Worm (Caenorhabditis elegans) whole organism, mixed stage, embryonic: ENCODE measurements around the gene dlc-3.
A peak's percentile ranks its signal among the peaks of the same experiment; 100 is the strongest.

Source experiments
- M03D4.4 ChIP-seq: sonication (generic microtip); optimal IDR thresholded peaks from 2 replicates; lab custom pipeline; 2017; ENCODE audit warnings: mild to moderate bottlenecking, missing genetic modification characterization, missing compliant biosample characterization
- bed-3 ChIP-seq: fragments of 200-800 bp; sonication (Bioruptor generic); optimal IDR thresholded peaks from 3 replicates; lab custom pipeline; 2018; ENCODE audit warnings: mild to moderate bottlenecking, missing genetic modification characterization, moderate library complexity, missing compliant biosample characterization
- blmp-1 ChIP-seq: fragments of 150-350 bp; optimal IDR thresholded peaks from 2 replicates; lab custom pipeline; 2014; ENCODE audit warnings: missing biosample characterization, missing genetic modification characterization
- ceh-39 ChIP-seq: fragments of 150-350 bp; optimal IDR thresholded peaks from 2 replicates; lab custom pipeline; 2014; ENCODE audit warnings: missing biosample characterization, missing genetic modification characterization
- ceh-43 ChIP-seq: fragments of 200-800 bp; sonication (Bioruptor generic); optimal IDR thresholded peaks from 2 replicates; lab custom pipeline; 2018; ENCODE audit warnings: mild to moderate bottlenecking, missing genetic modification characterization, moderate library complexity, missing compliant biosample characterization
- ceh-83 ChIP-seq: fragments of 200-800 bp; sonication (Bioruptor generic); optimal IDR thresholded peaks from 2 replicates; lab custom pipeline; 2018; ENCODE audit warnings: mild to moderate bottlenecking, missing genetic modification characterization, missing compliant biosample characterization
- ces-1 ChIP-seq: fragments of 150-350 bp; optimal IDR thresholded peaks from 2 replicates; lab custom pipeline; 2014; ENCODE audit warnings: missing biosample characterization, missing genetic modification reagents, missing genetic modification characterization
- cnd-1 ChIP-seq: fragments of 200-800 bp; sonication (Bioruptor generic); optimal IDR thresholded peaks from 2 replicates; lab custom pipeline; 2018; ENCODE audit warnings: mild to moderate bottlenecking, missing genetic modification characterization, missing compliant biosample characterization
- drap-1 ChIP-seq: fragments of 200-800 bp; sonication (Bioruptor generic); optimal IDR thresholded peaks from 3 replicates; lab custom pipeline; 2018; ENCODE audit warnings: mild to moderate bottlenecking, missing genetic modification characterization, missing compliant biosample characterization
- elt-1 ChIP-seq: sonication (generic microtip); optimal IDR thresholded peaks from 2 replicates; lab custom pipeline; 2017; ENCODE audit warnings: missing genetic modification characterization, mild to moderate bottlenecking, missing compliant biosample characterization, antibody characterized with exemption, moderate library complexity, borderline replicate concordance; ENCODE audit not compliant: insufficient read depth
- elt-3 ChIP-seq: fragments of 150-350 bp; optimal IDR thresholded peaks from 2 replicates; lab custom pipeline; 2014; ENCODE audit warnings: missing biosample characterization, missing genetic modification characterization
- flh-1 ChIP-seq: fragments of 200-800 bp; sonication (Bioruptor generic); optimal IDR thresholded peaks from 2 replicates; lab custom pipeline; 2018; ENCODE audit warnings: mild to moderate bottlenecking, missing genetic modification characterization, moderate library complexity, missing compliant biosample characterization
- ham-2 ChIP-seq: fragments of 200-800 bp; sonication (Bioruptor generic); optimal IDR thresholded peaks from 2 replicates; lab custom pipeline; 2018; ENCODE audit warnings: mild to moderate bottlenecking, missing genetic modification characterization, missing compliant biosample characterization
- hlh-1 ChIP-seq: fragments of 150-350 bp; optimal IDR thresholded peaks from 2 replicates; lab custom pipeline; 2014; ENCODE audit warnings: missing biosample characterization, missing genetic modification reagents, missing genetic modification characterization
- lin-13 ChIP-seq: fragments of 150-350 bp; optimal IDR thresholded peaks from 2 replicates; lab custom pipeline; 2014; ENCODE audit warnings: missing biosample characterization, missing genetic modification characterization
- lin-32 ChIP-seq: fragments of 200-800 bp; sonication (Bioruptor generic); optimal IDR thresholded peaks from 2 replicates; lab custom pipeline; 2018; ENCODE audit warnings: mild to moderate bottlenecking, missing genetic modification characterization, missing compliant biosample characterization
- lsy-2 ChIP-seq: fragments of 150-350 bp; optimal IDR thresholded peaks from 2 replicates; lab custom pipeline; 2014; ENCODE audit warnings: missing biosample characterization, missing genetic modification characterization
- mab-5 ChIP-seq: fragments of 150-350 bp; optimal IDR thresholded peaks from 2 replicates; lab custom pipeline; 2014; ENCODE audit warnings: missing biosample characterization, missing genetic modification characterization
- mep-1 ChIP-seq: fragments of 150-350 bp; optimal IDR thresholded peaks from 2 replicates; lab custom pipeline; 2017; ENCODE audit warnings: missing biosample characterization, missing genetic modification reagents, missing genetic modification characterization, inconsistent platforms
- mls-2 ChIP-seq: sonication (generic microtip); optimal IDR thresholded peaks from 2 replicates; lab custom pipeline; 2016; ENCODE audit warnings: mild to moderate bottlenecking, missing genetic modification characterization, moderate library complexity, missing compliant biosample characterization
- nhr-12 ChIP-seq: fragments of 150-350 bp; optimal IDR thresholded peaks from 2 replicates; lab custom pipeline; 2014; ENCODE audit warnings: missing biosample characterization, missing genetic modification characterization
- nhr-2 ChIP-seq: fragments of 150-350 bp; optimal IDR thresholded peaks from 2 replicates; lab custom pipeline; 2014; ENCODE audit warnings: missing biosample characterization, missing genetic modification characterization
- nhr-237 ChIP-seq: fragments of 150-350 bp; optimal IDR thresholded peaks from 2 replicates; lab custom pipeline; 2014; ENCODE audit warnings: missing biosample characterization, missing genetic modification characterization
- nhr-28 ChIP-seq: fragments of 150-350 bp; optimal IDR thresholded peaks from 2 replicates; lab custom pipeline; 2014; ENCODE audit warnings: missing biosample characterization, missing genetic modification characterization
- nhr-76 ChIP-seq: sonication (generic microtip); optimal IDR thresholded peaks from 2 replicates; lab custom pipeline; 2017; ENCODE audit warnings: missing biosample characterization, missing genetic modification characterization
- pha-4 ChIP-seq: fragments of 150-350 bp; optimal IDR thresholded peaks from 2 replicates; lab custom pipeline; 2018; ENCODE audit warnings: missing biosample characterization, missing genetic modification reagents, missing genetic modification characterization
- sem-2 ChIP-seq: fragments of 200-800 bp; sonication (Bioruptor generic); optimal IDR thresholded peaks from 2 replicates; lab custom pipeline; 2018; ENCODE audit warnings: mild to moderate bottlenecking, missing genetic modification characterization, missing compliant biosample characterization
- snpc-4 ChIP-seq: fragments of 150-350 bp; optimal IDR thresholded peaks from 2 replicates; lab custom pipeline; 2014; ENCODE audit warnings: missing biosample characterization, missing genetic modification characterization
- sptf-1 ChIP-seq: sonication (generic microtip); optimal IDR thresholded peaks from 2 replicates; lab custom pipeline; 2017; ENCODE audit warnings: mild to moderate bottlenecking, missing genetic modification characterization, moderate library complexity, missing compliant biosample characterization
- tbx-8 ChIP-seq: fragments of 200-800 bp; sonication (Bioruptor generic); optimal IDR thresholded peaks from 2 replicates; lab custom pipeline; 2018; ENCODE audit warnings: mild to moderate bottlenecking, missing genetic modification characterization, moderate library complexity, missing compliant biosample characterization
- unc-120 ChIP-seq: sonication (generic microtip); optimal IDR thresholded peaks from 2 replicates; lab custom pipeline; 2017; ENCODE audit warnings: missing genetic modification characterization, missing compliant biosample characterization; ENCODE audit not compliant: poor library complexity, severe bottlenecking
- unc-39 ChIP-seq: fragments of 150-350 bp; optimal IDR thresholded peaks from 2 replicates; lab custom pipeline; 2014; ENCODE audit warnings: missing biosample characterization, missing genetic modification characterization
- unc-62 ChIP-seq: fragments of 150-350 bp; optimal IDR thresholded peaks from 2 replicates; lab custom pipeline; 2014; ENCODE audit warnings: missing biosample characterization, missing genetic modification reagents, missing genetic modification characterization
- zip-8 ChIP-seq: fragments of 150-350 bp; optimal IDR thresholded peaks from 2 replicates; lab custom pipeline; 2014; ENCODE audit warnings: missing biosample characterization, missing genetic modification characterization
- ztf-11 ChIP-seq: fragments of 150-350 bp; optimal IDR thresholded peaks from 2 replicates; lab custom pipeline; 2014; ENCODE audit warnings: missing biosample characterization, missing genetic modification characterization

Gene dlc-3

ce11 chrIV:16431929-16432328 is at the start of gene dlc-3:
dlc-3 (plus strand) TSS chrIV:16432229.
- TF ChIP-seq ceh-83 (GFP tag; lab: Kevin White, UChicago), result no peak
- no peak for TF ChIP-seq hlh-1
- TF ChIP-seq tbx-8 (GFP tag; lab: Kevin White, UChicago), result no peak
- TF ChIP-seq unc-39 (tag; lab: Kevin White, UChicago), result no peak
- TF ChIP-seq ham-2, result no peak
- TF ChIP-seq flh-1, result no peak
- no peak for TF ChIP-seq pha-4 (tag; lab: Kevin White, UChicago)
- no peak for TF ChIP-seq cnd-1
- TF ChIP-seq nhr-2 (tag; lab: Kevin White, UChicago), result no peak
- TF ChIP-seq ztf-11 (tag; lab: Kevin White, UChicago), result no peak
- TF ChIP-seq nhr-12, result no peak
- TF ChIP-seq sptf-1 (tag; lab: Kevin White, UChicago), result no peak
- no peak for TF ChIP-seq blmp-1 (tag; lab: Kevin White, UChicago)
- TF ChIP-seq unc-120 (tag; lab: Kevin White, UChicago), result no peak

- no peak for TF ChIP-seq lin-13 (tag; lab: Kevin White, UChicago)
- TF ChIP-seq mep-1, result no peak
- TF ChIP-seq elt-1 (tag; lab: Kevin White, UChicago), result no peak
- TF ChIP-seq ztf-11 (tag; lab: Kevin White, UChicago), result no peak
- no peak for TF ChIP-seq hlh-1
- TF ChIP-seq nhr-237, result no peak
- no peak for TF ChIP-seq ceh-39 (tag; lab: Kevin White, UChicago)
- no peak for TF ChIP-seq mab-5 (tag; lab: Kevin White, UChicago)
- TF ChIP-seq blmp-1 (tag; lab: Kevin White, UChicago), result no peak
- TF ChIP-seq tbx-8 (GFP tag; lab: Kevin White, UChicago), result no peak
- no peak for TF ChIP-seq elt-3 (tag; lab: Kevin White, UChicago)
- TF ChIP-seq drap-1 (GFP tag; lab: Kevin White, UChicago), result no peak
- no peak for TF ChIP-seq zip-8 (tag; lab: Kevin White, UChicago)
- no peak for TF ChIP-seq ham-2
Observed at ce11 chrIV:16384665-16385064, 47.4 kb upstream of the dlc-3 start.

ce11 chrIV:16388136-16388635 is 43.8 kb upstream of the dlc-3 start:
- peak; percentile 17 for TF ChIP-seq unc-120 (tag; lab: Kevin White, UChicago)
- no peak for TF ChIP-seq snpc-4
- TF ChIP-seq ztf-11 (tag; lab: Kevin White, UChicago), result no peak
- no peak for TF ChIP-seq nhr-12
- no peak for TF ChIP-seq nhr-28 (tag; lab: Kevin White, UChicago)
- no peak for TF ChIP-seq blmp-1 (tag; lab: Kevin White, UChicago)
- no peak for TF ChIP-seq nhr-237
- no peak for TF ChIP-seq elt-3 (tag; lab: Kevin White, UChicago)
- TF ChIP-seq unc-39 (tag; lab: Kevin White, UChicago), result no peak
- TF ChIP-seq sptf-1 (tag; lab: Kevin White, UChicago), result peak; percentile 70
- peak; percentile 70 for TF ChIP-seq M03D4.4 (tag; lab: Kevin White, UChicago)
- no peak for TF ChIP-seq nhr-76 (tag; lab: Kevin White, UChicago)
- TF ChIP-seq drap-1 (GFP tag; lab: Kevin White, UChicago), result peak; percentile 47
- peak; percentile 35 for TF ChIP-seq flh-1
- peak; percentile 93 for TF ChIP-seq lin-32 (GFP tag; lab: Kevin White, UChicago)
- no peak for TF ChIP-seq mab-5 (tag; lab: Kevin White, UChicago)
- TF ChIP-seq lin-13 (tag; lab: Kevin White, UChicago), result no peak
- TF ChIP-seq cnd-1, result peak; percentile 53
- no peak for TF ChIP-seq unc-62 (GFP tag; lab: Kevin White, UChicago)
- no peak for TF ChIP-seq ceh-39 (tag; lab: Kevin White, UChicago)
- TF ChIP-seq mep-1, result no peak
- TF ChIP-seq tbx-8 (GFP tag; lab: Kevin White, UChicago), result no peak
- TF ChIP-seq nhr-2 (tag; lab: Kevin White, UChicago), result no peak
- no peak for TF ChIP-seq zip-8 (tag; lab: Kevin White, UChicago)
- TF ChIP-seq elt-1 (tag; lab: Kevin White, UChicago), result no peak
- TF ChIP-seq mls-2 (tag; lab: Kevin White, UChicago), result peak; percentile 20
- TF ChIP-seq ceh-83 (GFP tag; lab: Kevin White, UChicago), result no peak
- TF ChIP-seq pha-4 (tag; lab: Kevin White, UChicago), result no peak
- peak; percentile 14 for TF ChIP-seq hlh-1
- no peak for TF ChIP-seq ces-1 (GFP tag; lab: Kevin White, UChicago)
- TF ChIP-seq ham-2, result peak; percentile 21
- TF ChIP-seq sem-2, result peak; percentile 37
- TF ChIP-seq bed-3 (GFP tag; lab: Kevin White, UChicago), result no peak
- no peak for TF ChIP-seq lsy-2
- TF ChIP-seq ceh-43 (GFP tag; lab: Kevin White, UChicago), result peak; percentile 50
